Worm (Caenorhabditis elegans) whole organism, midembryonic: ENCODE results near the gene F25B5.3.

ENCODE experiments used
- T22C8.4 ChIP-seq: fragments of 200-800 bp; sonication (Bioruptor generic); IDR thresholded peaks from 2 replicates; pipeline ENCODE4 v1.3.6; 2022; ENCODE audit warnings: missing genetic modification characterization, missing compliant biosample characterization
- med-1 ChIP-seq: sonication (generic microtip); optimal IDR thresholded peaks from 2 replicates; lab custom pipeline; 2017; ENCODE audit warnings: missing genetic modification characterization, mild to moderate bottlenecking, missing compliant biosample characterization, antibody characterized with exemption, missing genetic modification reagents; ENCODE audit not compliant: insufficient read depth

- TF ChIP-seq med-1 (GFP tag; lab: Kevin White, UChicago) (no peak), T22C8.4 (GFP tag; lab: Robert Waterston, UW) (no peak)
These were observed 19.0 kb downstream of the F25B5.3 start for ce11 chrIII:5967640-5968039.
